Fruit fly (Drosophila melanogaster) whole organism, embryonic: ENCODE results near the gene Trf5.

Experiments
- Bgb ChIP-seq: fragments of 200-800 bp; sonication (Bioruptor generic); IDR thresholded peaks from 2 replicates; pipeline ENCODE4 v1.3.6; 2022; ENCODE audit warnings: missing biosample characterization, missing genetic modification characterization; ENCODE audit not compliant: partially characterized antibody
- CG10209 ChIP-seq: fragments of 200-800 bp; sonication (Bioruptor generic); optimal IDR thresholded peaks from 3 replicates; lab custom pipeline; 2017; ENCODE audit warnings: missing biosample characterization, mild to moderate bottlenecking, missing genetic modification characterization, missing genetic modification reagents
- CG10274 ChIP-seq: fragments of 200-800 bp; sonication (Bioruptor generic); optimal IDR thresholded peaks from 3 replicates; lab custom pipeline; 2017; ENCODE audit warnings: missing biosample characterization, mild to moderate bottlenecking, missing genetic modification characterization
- CG11456 ChIP-seq: fragments of 200-800 bp; sonication (Bioruptor generic); IDR thresholded peaks from 3 replicates; pipeline ENCODE4 v1.3.6; 2022; ENCODE audit warnings: missing biosample characterization, missing genetic modification characterization
- CG11695 ChIP-seq: fragments of 200-800 bp; sonication (Bioruptor generic); IDR thresholded peaks from 3 replicates; pipeline ENCODE4 v1.3.6; 2022; ENCODE audit warnings: missing biosample characterization, missing genetic modification characterization
- CG12155 ChIP-seq: fragments of 200-800 bp; sonication (Bioruptor generic); optimal IDR thresholded peaks from 3 replicates; lab custom pipeline; 2016; ENCODE audit warnings: missing biosample characterization, missing genetic modification characterization
- CG14667 ChIP-seq: fragments of 200-800 bp; sonication (Bioruptor generic); IDR thresholded peaks from 2 replicates; pipeline ENCODE4 v1.3.6; 2022; ENCODE audit warnings: missing biosample characterization, missing genetic modification characterization
- CG15514 ChIP-seq: fragments of 200-800 bp; sonication (Bioruptor generic); optimal IDR thresholded peaks from 3 replicates; lab custom pipeline; 2017; ENCODE audit warnings: missing biosample characterization, missing genetic modification characterization, mild to moderate bottlenecking, moderate library complexity, missing genetic modification reagents
- CG16813 ChIP-seq: fragments of 200-800 bp; sonication (Bioruptor generic); IDR thresholded peaks from 3 replicates; pipeline ENCODE4 v1.3.6; 2022; ENCODE audit warnings: missing biosample characterization, missing genetic modification characterization; ENCODE audit not compliant: partially characterized antibody
- CG18262 ChIP-seq: fragments of 200-800 bp; optimal IDR thresholded peaks from 3 replicates; lab custom pipeline; 2019; ENCODE audit warnings: missing biosample characterization, mild to moderate bottlenecking, missing genetic modification characterization, moderate library complexity
- CG18476 ChIP-seq: fragments of 200-800 bp; sonication (Bioruptor generic); optimal IDR thresholded peaks from 2 replicates; lab custom pipeline; 2016; ENCODE audit warnings: missing biosample characterization, mild to moderate bottlenecking, missing genetic modification characterization
- CG2120 ChIP-seq: fragments of 200-800 bp; sonication (Bioruptor generic); optimal IDR thresholded peaks from 3 replicates; lab custom pipeline; 2016; ENCODE audit warnings: missing biosample characterization, missing genetic modification characterization
- CG2875 ChIP-seq: fragments of 200-800 bp; sonication (Bioruptor generic); optimal IDR thresholded peaks from 2 replicates; lab custom pipeline; 2017; ENCODE audit warnings: missing biosample characterization, mild to moderate bottlenecking, missing genetic modification characterization, missing genetic modification reagents
- CG34422 ChIP-seq: fragments of 200-800 bp; sonication (Bioruptor generic); IDR thresholded peaks from 3 replicates; pipeline ENCODE4 v1.3.6; 2022; ENCODE audit warnings: missing biosample characterization, missing genetic modification characterization
- CG3838 ChIP-seq: fragments of 200-800 bp; sonication (Bioruptor generic); optimal IDR thresholded peaks from 3 replicates; lab custom pipeline; 2016; ENCODE audit warnings: missing biosample characterization, missing genetic modification characterization
- CG42726 ChIP-seq: fragments of 200-800 bp; sonication (Bioruptor generic); IDR thresholded peaks from 2 replicates; pipeline ENCODE4 v1.3.6; 2022; ENCODE audit warnings: missing biosample characterization, missing genetic modification characterization; ENCODE audit not compliant: partially characterized antibody
- CG7928 ChIP-seq: fragments of 200-800 bp; sonication (Bioruptor generic); optimal IDR thresholded peaks from 2 replicates; lab custom pipeline; 2017; ENCODE audit warnings: missing biosample characterization, mild to moderate bottlenecking, missing genetic modification characterization
- CG8089 ChIP-seq: fragments of 200-800 bp; sonication (Bioruptor generic); optimal IDR thresholded peaks from 3 replicates; lab custom pipeline; 2016; ENCODE audit warnings: missing biosample characterization, missing genetic modification characterization
- CG9797 ChIP-seq: fragments of 200-800 bp; sonication (Bioruptor generic); optimal IDR thresholded peaks from 3 replicates; lab custom pipeline; 2018; ENCODE audit warnings: missing biosample characterization, mild to moderate bottlenecking, missing genetic modification characterization
- Deaf1 ChIP-seq: fragments of 200-800 bp; optimal IDR thresholded peaks from 3 replicates; lab custom pipeline; 2019; ENCODE audit warnings: missing biosample characterization, mild to moderate bottlenecking, missing genetic modification characterization, moderate library complexity
- Dip2 ChIP-seq: fragments of 200-800 bp; sonication (Bioruptor generic); IDR thresholded peaks from 2 replicates; pipeline ENCODE4 v1.3.6; 2022; ENCODE audit warnings: missing biosample characterization, missing genetic modification characterization
- HHEX ChIP-seq: fragments of 200-800 bp; sonication (Bioruptor generic); optimal IDR thresholded peaks from 3 replicates; lab custom pipeline; 2017; ENCODE audit warnings: missing biosample characterization, mild to moderate bottlenecking, missing genetic modification characterization, missing genetic modification reagents
- Jarid2 ChIP-seq: fragments of 200-800 bp; sonication (Bioruptor generic); optimal IDR thresholded peaks from 3 replicates; lab custom pipeline; 2017; ENCODE audit warnings: mild to moderate bottlenecking, missing biosample characterization, missing genetic modification reagents, missing genetic modification characterization
- Med ChIP-seq: fragments of 200-800 bp; sonication (Bioruptor generic); peaks from one replicate; lab custom pipeline; 2016; ENCODE audit warnings: missing biosample characterization, missing genetic modification characterization, mild to moderate bottlenecking, inconsistent platforms, moderate library complexity
- Scr ChIP-seq: fragments of 200-800 bp; sonication (Bioruptor generic); IDR thresholded peaks from 2 replicates; pipeline ENCODE4 v1.3.6; 2022; ENCODE audit warnings: missing biosample characterization, missing genetic modification characterization; ENCODE audit not compliant: partially characterized antibody
- amos ChIP-seq: fragments of 200-800 bp; sonication (Bioruptor generic); IDR thresholded peaks from 2 replicates; pipeline ENCODE4 v1.3.6; 2022; ENCODE audit warnings: missing biosample characterization, missing genetic modification characterization; ENCODE audit not compliant: partially characterized antibody
- caup ChIP-seq: fragments of 200-800 bp; sonication (Bioruptor generic); optimal IDR thresholded peaks from 3 replicates; lab custom pipeline; 2017; ENCODE audit warnings: missing biosample characterization, mild to moderate bottlenecking, missing genetic modification characterization, moderate library complexity; ENCODE audit not compliant: severe bottlenecking
- cg ChIP-seq: fragments of 200-800 bp; sonication (Bioruptor generic); optimal IDR thresholded peaks from 3 replicates; lab custom pipeline; 2019; ENCODE audit warnings: missing biosample characterization, mild to moderate bottlenecking, missing genetic modification characterization, moderate library complexity
- chinmo ChIP-seq: fragments of 200-800 bp; sonication (Bioruptor generic); IDR thresholded peaks from 4 replicates; pipeline ENCODE4 v1.3.6; 2022; ENCODE audit warnings: missing biosample characterization, missing genetic modification characterization; ENCODE audit not compliant: partially characterized antibody
- ewg ChIP-seq: fragments of 200-800 bp; sonication (Bioruptor generic); optimal IDR thresholded peaks from 3 replicates; lab custom pipeline; 2017; ENCODE audit warnings: mild to moderate bottlenecking, missing biosample characterization, missing genetic modification reagents, missing genetic modification characterization
- grau ChIP-seq: fragments of 200-800 bp; optimal IDR thresholded peaks from 3 replicates; lab custom pipeline; 2019; ENCODE audit warnings: missing biosample characterization, mild to moderate bottlenecking, missing genetic modification characterization, moderate library complexity
- gsb-n ChIP-seq: fragments of 200-800 bp; sonication (Bioruptor generic); optimal IDR thresholded peaks from 3 replicates; lab custom pipeline; 2018; ENCODE audit warnings: missing biosample characterization, mild to moderate bottlenecking, missing genetic modification characterization
- jing ChIP-seq: fragments of 200-800 bp; sonication (Bioruptor generic); optimal IDR thresholded peaks from 2 replicates; lab custom pipeline; 2018; ENCODE audit warnings: missing biosample characterization, mild to moderate bottlenecking, missing genetic modification characterization
- jumu ChIP-seq: fragments of 200-800 bp; sonication (Bioruptor generic); optimal IDR thresholded peaks from 3 replicates; lab custom pipeline; 2016; ENCODE audit warnings: missing biosample characterization, missing genetic modification characterization
- mam ChIP-seq: fragments of 200-800 bp; sonication (Bioruptor generic); optimal IDR thresholded peaks from 3 replicates; lab custom pipeline; 2016; ENCODE audit warnings: missing biosample characterization, missing genetic modification characterization
- nmo ChIP-seq: fragments of 200-800 bp; sonication (Bioruptor generic); optimal IDR thresholded peaks from 2 replicates; lab custom pipeline; 2018; ENCODE audit warnings: missing biosample characterization, mild to moderate bottlenecking, missing genetic modification characterization, moderate library complexity
- odd ChIP-seq: fragments of 200-800 bp; sonication (Bioruptor generic); optimal IDR thresholded peaks from 2 replicates; lab custom pipeline; 2017; ENCODE audit warnings: missing biosample characterization, mild to moderate bottlenecking, missing genetic modification characterization
- p53 ChIP-seq: fragments of 200-800 bp; sonication (Bioruptor generic); optimal IDR thresholded peaks from 2 replicates; lab custom pipeline; 2016; ENCODE audit warnings: missing biosample characterization, missing genetic modification characterization
- pum ChIP-seq: fragments of 200-800 bp; sonication (Bioruptor generic); optimal IDR thresholded peaks from 2 replicates; lab custom pipeline; 2016; ENCODE audit warnings: missing biosample characterization, missing genetic modification characterization
- slbo ChIP-seq: fragments of 200-800 bp; sonication (Bioruptor generic); IDR thresholded peaks from 2 replicates; pipeline ENCODE4 v1.3.6; 2022; ENCODE audit warnings: missing biosample characterization, missing genetic modification characterization
- tgo ChIP-seq: fragments of 200-800 bp; sonication (Bioruptor generic); IDR thresholded peaks from 3 replicates; pipeline ENCODE4 v1.3.6; 2022; ENCODE audit warnings: missing biosample characterization, missing genetic modification characterization
- tx ChIP-seq: fragments of 200-800 bp; sonication (Bioruptor generic); optimal IDR thresholded peaks from 2 replicates; lab custom pipeline; 2016; ENCODE audit warnings: missing biosample characterization, missing genetic modification characterization
- vvl ChIP-seq: fragments of 200-800 bp; sonication (Bioruptor generic); IDR thresholded peaks from 2 replicates; pipeline ENCODE4 v1.3.6; 2022; ENCODE audit warnings: missing biosample characterization, missing genetic modification characterization
- wek ChIP-seq: fragments of 200-800 bp; sonication (Bioruptor generic); optimal IDR thresholded peaks from 3 replicates; lab custom pipeline; 2018; ENCODE audit warnings: missing biosample characterization, mild to moderate bottlenecking, missing genetic modification characterization, moderate library complexity
- zen2 ChIP-seq: fragments of 200-800 bp; sonication (Bioruptor generic); IDR thresholded peaks from 3 replicates; pipeline ENCODE4 v1.3.6; 2022; ENCODE audit warnings: missing biosample characterization, missing genetic modification characterization; ENCODE audit not compliant: partially characterized antibody
- zfh1 ChIP-seq: fragments of 200-800 bp; sonication (Bioruptor generic); IDR thresholded peaks from 3 replicates; pipeline ENCODE4 v1.3.6; 2022; ENCODE audit warnings: missing biosample characterization, missing genetic modification characterization

The Trf5 gene

dm6 chr2L:2720368-2720767, 24.1 kb upstream of the Trf5 start (continued):
- TF ChIP-seq Deaf1 (tag; lab: Kevin White, UChicago) = no peak
- TF ChIP-seq caup (GFP tag; lab: Kevin White, UChicago) = peak; percentile 10
- no peak for TF ChIP-seq CG14667 (GFP tag; lab: Robert Waterston, UW)
- TF ChIP-seq CG9797 (GFP tag; lab: Kevin White, UChicago) = no peak
- TF ChIP-seq Dip2 (GFP tag; lab: Robert Waterston, UW) = no peak
- TF ChIP-seq CG10209 = peak; percentile 6
- no peak for TF ChIP-seq jing (GFP tag; lab: Kevin White, UChicago)
- no peak for TF ChIP-seq cg (GFP tag; lab: Kevin White, UChicago)
- TF ChIP-seq CG18262 (tag; lab: Kevin White, UChicago) = no peak
- peak; percentile 60 for TF ChIP-seq CG2120 (GFP tag; lab: Kevin White, UChicago)
- TF ChIP-seq nmo = no peak
- TF ChIP-seq mam (GFP tag; lab: Kevin White, UChicago) = peak; percentile 13
- TF ChIP-seq CG2875 (GFP tag; lab: Kevin White, UChicago) = no peak
- no peak for TF ChIP-seq CG7928
- no peak for TF ChIP-seq CG16813 (GFP tag; lab: Robert Waterston, UW)
- no peak for TF ChIP-seq CG10274 (GFP tag; lab: Kevin White, UChicago)
- TF ChIP-seq tgo = no peak
- TF ChIP-seq wek (GFP tag; lab: Kevin White, UChicago) = no peak
- TF ChIP-seq grau (tag; lab: Kevin White, UChicago) = no peak
- TF ChIP-seq gsb-n (tag; lab: Kevin White, UChicago) = no peak
- TF ChIP-seq Scr (GFP tag; lab: Robert Waterston, UW) = no peak

- no peak for TF ChIP-seq CG3838 (GFP tag; lab: Kevin White, UChicago)
- TF ChIP-seq CG11456 = no peak
- TF ChIP-seq p53 = no peak
- no peak for TF ChIP-seq odd (GFP tag; lab: Kevin White, UChicago)
- TF ChIP-seq Bgb (GFP tag; lab: Robert Waterston, UW) = peak; percentile 21; the same call in 1 of the 2 replicates
- peak; percentile 93 for TF ChIP-seq Deaf1 (tag; lab: Kevin White, UChicago)
- TF ChIP-seq CG15514 = no peak
- TF ChIP-seq Med (GFP tag; lab: Kevin White, UChicago) = peak; percentile 44
- no peak for TF ChIP-seq jumu (GFP tag; lab: Kevin White, UChicago)
- peak; percentile 89 for TF ChIP-seq ewg
- TF ChIP-seq HHEX (GFP tag; lab: Kevin White, UChicago) = no peak
- peak; percentile 74 for TF ChIP-seq CG12155 (GFP tag; lab: Kevin White, UChicago)
- peak; percentile 22; the same call in 1 of the 3 replicates for TF ChIP-seq zen2
- no peak for TF ChIP-seq CG8089 (GFP tag; lab: Kevin White, UChicago)
- peak; percentile 38; the same call in 1 of the 2 replicates for TF ChIP-seq amos (GFP tag; lab: Robert Waterston, UW)
- no peak for TF ChIP-seq CG18476 (GFP tag; lab: Kevin White, UChicago)
- peak; percentile 65 for TF ChIP-seq Jarid2 (GFP tag; lab: Kevin White, UChicago)
- no peak for TF ChIP-seq CG11695 (GFP tag; lab: Robert Waterston, UW)
- TF ChIP-seq zfh1 = 0 out of 3 replicates have a peak, but pooled peaks have one; percentile 10
- no peak for TF ChIP-seq tx (GFP tag; lab: Kevin White, UChicago)
- TF ChIP-seq CG34422 (GFP tag; lab: Robert Waterston, UW) = peak; percentile 8; the same call in 1 of the 3 replicates
- peak; percentile 33; the same call in 1 of the 2 replicates for TF ChIP-seq CG42726 (GFP tag; lab: Robert Waterston, UW)
- 0 out of 2 replicates have a peak, but pooled peaks have one; percentile 13 for TF ChIP-seq slbo (GFP tag; lab: Robert Waterston, UW)
- 0 out of 4 replicates have a peak, but pooled peaks have one; percentile 19 for TF ChIP-seq chinmo (GFP tag; lab: Robert Waterston, UW)
- TF ChIP-seq vvl (GFP tag; lab: Robert Waterston, UW) = 0 out of 2 replicates have a peak, but pooled peaks have one; percentile 19
- TF ChIP-seq pum = no peak
Measured at dm6 chr2L:2677553-2677952, 18.7 kb downstream of the Trf5 start, which contains the start of gene Tmtc1. TSS of gene Tmtc1 (plus strand) at chr2L:2677734.
